Worm (Caenorhabditis elegans) whole organism, L1 larva: ENCODE data around the gene hrpu-2.

Experiments used
- C04F5.9 ChIP-seq: sonication (generic microtip); optimal IDR thresholded peaks from 2 replicates; lab custom pipeline; 2016; ENCODE audit warnings: missing genetic modification characterization, missing compliant biosample characterization
- F16B12.6 ChIP-seq: fragments of 150-350 bp; optimal IDR thresholded peaks from 2 replicates; lab custom pipeline; 2014; ENCODE audit warnings: missing biosample characterization, missing genetic modification characterization
- aha-1 ChIP-seq: fragments of 150-350 bp; optimal IDR thresholded peaks from 2 replicates; lab custom pipeline; 2014; ENCODE audit warnings: missing biosample characterization, missing genetic modification characterization
- alr-1 ChIP-seq: fragments of 200-800 bp; sonication (Bioruptor generic); optimal IDR thresholded peaks from 2 replicates; lab custom pipeline; 2018; ENCODE audit warnings: borderline replicate concordance, mild to moderate bottlenecking, missing genetic modification characterization, missing compliant biosample characterization
- aly-2 ChIP-seq: fragments of 150-350 bp; optimal IDR thresholded peaks from 2 replicates; lab custom pipeline; 2014; ENCODE audit warnings: missing biosample characterization, missing genetic modification characterization
- ama-1 ChIP-seq: fragments of 150-350 bp; optimal IDR thresholded peaks from 2 replicates; lab custom pipeline; 2014
- ceh-63 ChIP-seq: fragments of 200-800 bp; sonication (Bioruptor generic); optimal IDR thresholded peaks from 2 replicates; lab custom pipeline; 2018; ENCODE audit warnings: mild to moderate bottlenecking, missing genetic modification characterization, missing compliant biosample characterization
- ceh-88 ChIP-seq: fragments of 200-800 bp; sonication (Bioruptor generic); IDR thresholded peaks from 2 replicates; pipeline ENCODE4 v1.3.6; 2022; ENCODE audit warnings: missing genetic modification characterization, missing compliant biosample characterization
- ces-1 ChIP-seq: fragments of 150-350 bp; optimal IDR thresholded peaks from 2 replicates; lab custom pipeline; 2014; ENCODE audit warnings: missing biosample characterization, missing genetic modification reagents, missing genetic modification characterization
- dpl-1 ChIP-seq, 3 experiments: fragments of 150-350 bp in 2 of 3; sonication (generic microtip) in 1 of 3; optimal IDR thresholded peaks; 2 replicates each; lab custom pipeline; 2014 to 2017; ENCODE audit warnings: missing biosample characterization in 3 of 3, missing genetic modification characterization in 3 of 3, missing genetic modification reagents in 3 of 3
- dsc-1 ChIP-seq: sonication (generic microtip); optimal IDR thresholded peaks from 2 replicates; lab custom pipeline; 2016; ENCODE audit warnings: mild to moderate bottlenecking, missing genetic modification characterization, missing compliant biosample characterization
- efl-1 ChIP-seq, 4 experiments: fragments of 150-350 bp; optimal IDR thresholded peaks in 3 of 4; peaks in 1 of 4; 1 replicate in 1 of 4; 2 replicates in 3 of 4; lab custom pipeline; 2014; ENCODE audit warnings: missing biosample characterization in 2 of 4, missing genetic modification characterization in 2 of 4, missing genetic modification reagents in 2 of 4
- elt-3 ChIP-seq, 6 experiments: fragments of 150-350 bp in 1 of 6; sonication (generic microtip); optimal IDR thresholded peaks; 2 replicates each; lab custom pipeline; 2017 to 2018; ENCODE audit warnings: missing biosample characterization in 6 of 6, missing genetic modification characterization in 6 of 6, inconsistent platforms in 1 of 6
- ets-5 ChIP-seq: fragments of 200-800 bp; sonication (Bioruptor generic); IDR thresholded peaks from 2 replicates; pipeline ENCODE4 v1.3.6; 2022; ENCODE audit warnings: missing genetic modification characterization, missing compliant biosample characterization
- fkh-10 ChIP-seq: sonication (generic microtip); optimal IDR thresholded peaks from 2 replicates; lab custom pipeline; 2017; ENCODE audit warnings: missing biosample characterization, missing genetic modification reagents, missing genetic modification characterization
- fkh-8 ChIP-seq: sonication (generic microtip); optimal IDR thresholded peaks from 2 replicates; lab custom pipeline; 2016; ENCODE audit warnings: mild to moderate bottlenecking, missing genetic modification characterization, missing compliant biosample characterization
- fos-1 ChIP-seq: fragments of 150-350 bp; optimal IDR thresholded peaks from 2 replicates; lab custom pipeline; 2014; ENCODE audit warnings: missing biosample characterization, missing genetic modification characterization
- hlh-4 ChIP-seq: sonication (generic microtip); optimal IDR thresholded peaks from 2 replicates; lab custom pipeline; 2016; ENCODE audit warnings: mild to moderate bottlenecking, missing genetic modification characterization, missing compliant biosample characterization
- hpl-2 ChIP-seq: fragments of 150-350 bp; optimal IDR thresholded peaks from 2 replicates; lab custom pipeline; 2014; ENCODE audit warnings: missing biosample characterization, missing genetic modification reagents, missing genetic modification characterization
- jun-1 ChIP-seq: fragments of 150-350 bp; optimal IDR thresholded peaks from 2 replicates; lab custom pipeline; 2014; ENCODE audit warnings: missing biosample characterization, missing genetic modification reagents, missing genetic modification characterization
- lin-13 ChIP-seq: fragments of 150-350 bp; optimal IDR thresholded peaks from 2 replicates; lab custom pipeline; 2014; ENCODE audit warnings: missing biosample characterization, missing genetic modification reagents, missing genetic modification characterization
- lin-15B ChIP-seq: fragments of 150-350 bp; sonication (generic microtip); optimal IDR thresholded peaks from 3 replicates; lab custom pipeline; 2014; ENCODE audit warnings: missing biosample characterization, missing genetic modification characterization
- lin-35 ChIP-seq, 2 experiments: fragments of 150-350 bp; optimal IDR thresholded peaks; 2 replicates each; lab custom pipeline; 2014; ENCODE audit warnings: missing biosample characterization in 2 of 2, missing genetic modification characterization in 2 of 2, missing genetic modification reagents in 2 of 2
- lin-39 ChIP-seq: fragments of 150-350 bp; optimal IDR thresholded peaks from 2 replicates; lab custom pipeline; 2014; ENCODE audit warnings: missing biosample characterization, missing genetic modification reagents, missing genetic modification characterization
- lir-3 ChIP-seq: sonication (generic microtip); optimal IDR thresholded peaks from 2 replicates; lab custom pipeline; 2016; ENCODE audit warnings: mild to moderate bottlenecking, missing genetic modification characterization, moderate library complexity, missing compliant biosample characterization; ENCODE audit not compliant: poor library complexity
- mab-9 ChIP-seq: fragments of 200-800 bp; sonication (Bioruptor generic); IDR thresholded peaks from 2 replicates; pipeline ENCODE4 v1.3.6; 2022; ENCODE audit warnings: missing genetic modification reagents, missing genetic modification characterization, missing compliant biosample characterization
- mdl-1 ChIP-seq, 2 experiments: fragments of 150-350 bp; optimal IDR thresholded peaks; 2 replicates each; lab custom pipeline; 2014 to 2017; ENCODE audit warnings: missing biosample characterization in 2 of 2, missing genetic modification characterization in 2 of 2, inconsistent platforms in 1 of 2
- mep-1 ChIP-seq: fragments of 150-350 bp; optimal IDR thresholded peaks from 2 replicates; lab custom pipeline; 2014; ENCODE audit warnings: missing biosample characterization, missing genetic modification characterization
- nhr-12 ChIP-seq: sonication (generic microtip); optimal IDR thresholded peaks from 2 replicates; lab custom pipeline; 2017; ENCODE audit warnings: missing biosample characterization, missing genetic modification characterization
- nhr-237 ChIP-seq: fragments of 150-350 bp; optimal IDR thresholded peaks from 2 replicates; lab custom pipeline; 2014; ENCODE audit warnings: missing biosample characterization, missing genetic modification characterization
- nhr-28 ChIP-seq: fragments of 150-350 bp; optimal IDR thresholded peaks from 2 replicates; lab custom pipeline; 2014; ENCODE audit warnings: missing biosample characterization, missing genetic modification characterization
- nhr-47 ChIP-seq: sonication (generic microtip); optimal IDR thresholded peaks from 2 replicates; lab custom pipeline; 2016; ENCODE audit warnings: mild to moderate bottlenecking, missing genetic modification characterization, moderate library complexity, missing compliant biosample characterization
- nhr-71 ChIP-seq: sonication (generic microtip); optimal IDR thresholded peaks from 2 replicates; lab custom pipeline; 2016; ENCODE audit warnings: mild to moderate bottlenecking, missing genetic modification characterization, moderate library complexity, missing compliant biosample characterization
- nhr-84 ChIP-seq: sonication (generic microtip); optimal IDR thresholded peaks from 2 replicates; lab custom pipeline; 2017; ENCODE audit warnings: missing biosample characterization, missing genetic modification characterization
- nhr-85 ChIP-seq: sonication (generic microtip); peaks from one replicate; lab custom pipeline; 2016; ENCODE audit warnings: missing genetic modification characterization, inconsistent platforms, missing compliant biosample characterization
- nhr-90 ChIP-seq: sonication (generic microtip); optimal IDR thresholded peaks from 2 replicates; lab custom pipeline; 2016; ENCODE audit warnings: mild to moderate bottlenecking, missing genetic modification characterization, missing compliant biosample characterization; ENCODE audit not compliant: poor library complexity
- pag-3 ChIP-seq: sonication (generic microtip); optimal IDR thresholded peaks from 2 replicates; lab custom pipeline; 2017; ENCODE audit warnings: missing genetic modification characterization, mild to moderate bottlenecking, missing compliant biosample characterization, antibody characterized with exemption, borderline replicate concordance; ENCODE audit not compliant: insufficient read depth
- rnt-1 ChIP-seq: sonication (generic microtip); optimal IDR thresholded peaks from 2 replicates; lab custom pipeline; 2016; ENCODE audit warnings: mild to moderate bottlenecking, missing genetic modification characterization, moderate library complexity, missing compliant biosample characterization
- skn-1 ChIP-seq: fragments of 150-350 bp; optimal IDR thresholded peaks from 2 replicates; lab custom pipeline; 2014; ENCODE audit warnings: missing biosample characterization, missing genetic modification characterization
- snu-23 ChIP-seq: sonication (generic microtip); optimal IDR thresholded peaks from 2 replicates; lab custom pipeline; 2016; ENCODE audit warnings: missing genetic modification characterization, missing compliant biosample characterization
- sox-4 ChIP-seq: sonication (generic microtip); optimal IDR thresholded peaks from 2 replicates; lab custom pipeline; 2016; ENCODE audit warnings: missing genetic modification characterization, missing compliant biosample characterization
- sptf-1 ChIP-seq: fragments of 150-350 bp; optimal IDR thresholded peaks from 2 replicates; lab custom pipeline; 2014; ENCODE audit warnings: missing biosample characterization, missing genetic modification characterization
- tbx-2 ChIP-seq: sonication (generic microtip); optimal IDR thresholded peaks from 2 replicates; lab custom pipeline; 2016; ENCODE audit warnings: missing genetic modification characterization, missing compliant biosample characterization
- unc-130 ChIP-seq: fragments of 150-350 bp; optimal IDR thresholded peaks from 2 replicates; lab custom pipeline; 2017; ENCODE audit warnings: missing biosample characterization, missing genetic modification characterization, inconsistent platforms
- unc-30 ChIP-seq: sonication (generic microtip); optimal IDR thresholded peaks from 2 replicates; lab custom pipeline; 2017; ENCODE audit warnings: missing biosample characterization, missing genetic modification characterization
- unc-62 ChIP-seq: fragments of 150-350 bp; optimal IDR thresholded peaks from 2 replicates; lab custom pipeline; 2014; ENCODE audit warnings: missing biosample characterization, missing genetic modification reagents, missing genetic modification characterization
- unc-86 ChIP-seq: sonication (generic microtip); optimal IDR thresholded peaks from 2 replicates; lab custom pipeline; 2016; ENCODE audit warnings: missing genetic modification characterization, missing compliant biosample characterization
- vab-15 ChIP-seq: sonication (generic microtip); optimal IDR thresholded peaks from 2 replicates; lab custom pipeline; 2017; ENCODE audit warnings: missing genotype, mild to moderate bottlenecking, missing genetic modification characterization, missing compliant biosample characterization
- xbp-1 ChIP-seq: sonication (generic microtip); optimal IDR thresholded peaks from 2 replicates; lab custom pipeline; 2016; ENCODE audit warnings: missing genetic modification characterization, missing compliant biosample characterization
- zag-1 ChIP-seq: fragments of 150-350 bp; optimal IDR thresholded peaks from 2 replicates; lab custom pipeline; 2014; ENCODE audit warnings: missing biosample characterization, missing genetic modification characterization
- zip-4 ChIP-seq: fragments of 200-800 bp; sonication (Bioruptor generic); optimal IDR thresholded peaks from 2 replicates; lab custom pipeline; 2018; ENCODE audit warnings: mild to moderate bottlenecking, missing genetic modification characterization, moderate library complexity, missing compliant biosample characterization
- ztf-11 ChIP-seq, 2 experiments: sonication (generic microtip); optimal IDR thresholded peaks; 2 replicates each; lab custom pipeline; 2016 to 2017; ENCODE audit warnings: missing genetic modification characterization in 2 of 2, missing biosample characterization in 1 of 2, missing compliant biosample characterization in 1 of 2
- ztf-4 ChIP-seq: fragments of 150-350 bp; optimal IDR thresholded peaks from 2 replicates; lab custom pipeline; 2014; ENCODE audit warnings: missing biosample characterization, missing genetic modification characterization

hrpu-2 gene

ce11 chrIV:2177545-2177944 lies at the start of gene hrpu-2:
TSS of gene hrpu-2 (plus strand) at chrIV:2177896.
- peak; percentile 50 for TF ChIP-seq ama-1 (lab: Kevin White, UChicago)
- TF ChIP-seq lin-39 (tag; lab: Kevin White, UChicago) = peak; percentile 90
- no peak for TF ChIP-seq ces-1
- peak; percentile 35 for TF ChIP-seq aha-1
- no peak for TF ChIP-seq vab-15
- peak in 1 of 2 experiments; percentile 80 for TF ChIP-seq mdl-1 (tag; optimal IDR thresholded peaks at IDR 0.05; lab: Kevin White, UChicago)
- peak; percentile 64 for TF ChIP-seq hpl-2
- peak; percentile 7 for TF ChIP-seq nhr-237 (tag; lab: Kevin White, UChicago)
- no peak for TF ChIP-seq nhr-12
- TF ChIP-seq nhr-90 (tag; lab: Kevin White, UChicago) = peak; percentile 90
- TF ChIP-seq zag-1 = no peak
- TF ChIP-seq nhr-84 = no peak
- peak; percentile 96 for TF ChIP-seq rnt-1 (tag; lab: Kevin White, UChicago)
- no peak for TF ChIP-seq unc-62 (GFP tag; lab: Kevin White, UChicago)
- TF ChIP-seq dpl-1 (GFP tag; optimal IDR thresholded peaks at IDR 0.05; lab: Kevin White, UChicago) = peak; percentile 98
- TF ChIP-seq snu-23 (GFP tag; lab: Kevin White, UChicago) = peak; percentile 92
- peak; percentile 93 for TF ChIP-seq tbx-2 (tag; lab: Kevin White, UChicago)
- peak; percentile 86 for TF ChIP-seq mab-9 (GFP tag; lab: Robert Waterston, UW)
- peak; percentile 85 for TF ChIP-seq fkh-8 (tag; lab: Kevin White, UChicago)
- TF ChIP-seq sptf-1 (tag; lab: Kevin White, UChicago) = no peak
- TF ChIP-seq ceh-88 (GFP tag; lab: Robert Waterston, UW) = peak; percentile 60
- no peak for TF ChIP-seq ceh-63 (GFP tag; lab: Kevin White, UChicago)
- TF ChIP-seq nhr-85 (tag; lab: Kevin White, UChicago) = peak; percentile 89
- peak; percentile 80 for TF ChIP-seq sox-4 (tag; lab: Kevin White, UChicago)
- peak; percentile 91 for TF ChIP-seq dsc-1 (tag; lab: Kevin White, UChicago)
- peak; percentile 95 for TF ChIP-seq nhr-47 (tag; lab: Kevin White, UChicago)
- TF ChIP-seq C04F5.9 (tag; lab: Kevin White, UChicago) = peak; percentile 73
- TF ChIP-seq xbp-1 (tag; lab: Kevin White, UChicago) = peak; percentile 86
- TF ChIP-seq fos-1 (tag; lab: Kevin White, UChicago) = peak; percentile 84
- TF ChIP-seq ztf-11 (tag; optimal IDR thresholded peaks at IDR 0.05; lab: Kevin White, UChicago) = peak in 1 of 2 experiments; percentile 76
- peak; percentile 94 for TF ChIP-seq mep-1 (tag; lab: Kevin White, UChicago)
- TF ChIP-seq nhr-28 (tag; lab: Kevin White, UChicago) = no peak
- peak; percentile 85 for TF ChIP-seq jun-1 (tag; lab: Kevin White, UChicago)
- TF ChIP-seq hlh-4 = no peak
- no peak for TF ChIP-seq lir-3 (tag; lab: Kevin White, UChicago)
- TF ChIP-seq fkh-10 (GFP tag; lab: Kevin White, UChicago) = peak; percentile 77
- peak; percentile 62 for TF ChIP-seq F16B12.6 (tag; lab: Kevin White, UChicago)
- TF ChIP-seq ets-5 (GFP tag; lab: Robert Waterston, UW) = no peak
- TF ChIP-seq lin-13 (GFP tag; lab: Kevin White, UChicago) = peak; percentile 90
- peak; percentile 11 for TF ChIP-seq unc-130 (tag; lab: Kevin White, UChicago)
- peak; percentile 80 for TF ChIP-seq skn-1
- peak; percentile 85 for TF ChIP-seq aly-2
- peak; percentile 98 to 99 for TF ChIP-seq efl-1 (optimal IDR thresholded peaks at IDR 0.05; lab: Kevin White, UChicago)
- peak; percentile 98 to 100 for TF ChIP-seq efl-1 (GFP tag; optimal IDR thresholded peaks at IDR 0.05 in 1 of 2; lab: Kevin White, UChicago)
- TF ChIP-seq lin-15B = peak; percentile 75
- peak; percentile 84 for TF ChIP-seq zip-4 (GFP tag; lab: Kevin White, UChicago)
- peak; percentile 13 for TF ChIP-seq unc-30 (tag; lab: Kevin White, UChicago)
- peak; percentile 97 to 98 for TF ChIP-seq lin-35 (GFP tag; optimal IDR thresholded peaks at IDR 0.05; lab: Kevin White, UChicago)
- peak; percentile 94 for TF ChIP-seq nhr-71 (tag; lab: Kevin White, UChicago)
- TF ChIP-seq alr-1 (tag; lab: Kevin White, UChicago) = no peak
- TF ChIP-seq ztf-4 (tag; lab: Kevin White, UChicago) = peak; percentile 75
- TF ChIP-seq unc-86 (tag; lab: Kevin White, UChicago) = peak; percentile 88
- peak in 2 of 6 experiments; percentile 54 to 77 for TF ChIP-seq elt-3 (tag; optimal IDR thresholded peaks at IDR 0.05; lab: Kevin White, UChicago)
- TF ChIP-seq pag-3 (tag; lab: Kevin White, UChicago) = no peak
